Worm (Caenorhabditis elegans) whole organism, midembryonic: ENCODE results near the gene K04C2.2.

Experiments used
- T22C8.4 ChIP-seq: fragments of 200-800 bp; sonication (Bioruptor generic); IDR thresholded peaks from 2 replicates; pipeline ENCODE4 v1.3.6; 2022; ENCODE audit warnings: missing genetic modification characterization, missing compliant biosample characterization
- cog-1 ChIP-seq: sonication (generic microtip); optimal IDR thresholded peaks from 2 replicates; lab custom pipeline; 2016; ENCODE audit warnings: missing genetic modification characterization, missing compliant biosample characterization
- flt-1 ChIP-seq: fragments of 200-800 bp; sonication (Bioruptor generic); IDR thresholded peaks from 2 replicates; pipeline ENCODE4 v1.3.6; 2022; ENCODE audit warnings: missing genetic modification characterization, missing compliant biosample characterization
- klf-2 ChIP-seq: fragments of 200-800 bp; sonication (Bioruptor generic); conservative IDR thresholded peaks from 2 replicates; pipeline ENCODE4 v1.3.6; 2022; ENCODE audit warnings: missing genetic modification reagents, missing genetic modification characterization, missing compliant biosample characterization
- med-1 ChIP-seq: sonication (generic microtip); optimal IDR thresholded peaks from 2 replicates; lab custom pipeline; 2017; ENCODE audit warnings: missing genetic modification characterization, mild to moderate bottlenecking, missing compliant biosample characterization, antibody characterized with exemption, missing genetic modification reagents; ENCODE audit not compliant: insufficient read depth
- ref-1 ChIP-seq: fragments of 200-800 bp; sonication (Bioruptor generic); conservative IDR thresholded peaks from 2 replicates; pipeline ENCODE4 v1.3.6; 2022; ENCODE audit warnings: missing genetic modification reagents, missing genetic modification characterization, missing compliant biosample characterization
- tab-1 ChIP-seq: fragments of 200-800 bp; sonication (Bioruptor generic); IDR thresholded peaks from 2 replicates; pipeline ENCODE4 v1.3.6; 2022; ENCODE audit warnings: missing genetic modification characterization, missing compliant biosample characterization
- ztf-23 ChIP-seq: fragments of 200-800 bp; sonication (Bioruptor generic); IDR thresholded peaks from 2 replicates; pipeline ENCODE4 v1.3.6; 2022; ENCODE audit warnings: missing genetic modification reagents, missing genetic modification characterization, missing compliant biosample characterization
- ztf-29 ChIP-seq: fragments of 200-800 bp; sonication (Bioruptor generic); IDR thresholded peaks from 2 replicates; pipeline ENCODE4 v1.3.6; 2022; ENCODE audit warnings: missing genetic modification reagents, missing genetic modification characterization, missing compliant biosample characterization

Gene K04C2.2

DNA sequence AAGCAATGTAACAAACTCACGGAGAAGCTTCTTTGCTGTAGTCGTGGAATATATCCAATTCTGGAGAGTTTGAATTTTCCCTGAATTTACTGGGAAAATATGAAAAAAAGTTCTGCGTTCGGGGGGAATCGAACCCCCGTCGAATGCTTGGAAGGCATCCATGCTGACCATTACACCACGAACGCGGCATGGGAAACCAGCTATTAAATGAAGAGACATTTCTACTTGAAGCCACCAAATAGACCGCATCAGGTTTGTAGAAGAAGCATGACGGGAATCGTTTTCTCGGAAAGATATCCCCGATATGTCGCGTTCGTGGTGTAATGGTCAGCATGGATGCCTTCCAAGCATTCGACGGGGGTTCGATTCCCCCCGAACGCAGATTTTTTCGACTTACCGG lies 1.1 kb upstream of the K04C2.2 start:
- TF ChIP-seq flt-1 (GFP tag; lab: Robert Waterston, UW) (0 out of 2 replicates have a peak, but pooled peaks have one; percentile 39), ztf-29 (GFP tag; lab: Robert Waterston, UW) (no peak), ztf-23 (0 out of 2 replicates have a peak, but pooled peaks have one; percentile 65), klf-2 (GFP tag; lab: Robert Waterston, UW) (peak; percentile 64; the same call in 1 of the 2 replicates), T22C8.4 (GFP tag; lab: Robert Waterston, UW) (no peak), tab-1 (GFP tag; lab: Robert Waterston, UW) (peak; percentile 60; the same call in 1 of the 2 replicates), ref-1 (no peak), med-1 (GFP tag; lab: Kevin White, UChicago) (no peak), cog-1 (tag; lab: Kevin White, UChicago) (no peak)

DNA sequence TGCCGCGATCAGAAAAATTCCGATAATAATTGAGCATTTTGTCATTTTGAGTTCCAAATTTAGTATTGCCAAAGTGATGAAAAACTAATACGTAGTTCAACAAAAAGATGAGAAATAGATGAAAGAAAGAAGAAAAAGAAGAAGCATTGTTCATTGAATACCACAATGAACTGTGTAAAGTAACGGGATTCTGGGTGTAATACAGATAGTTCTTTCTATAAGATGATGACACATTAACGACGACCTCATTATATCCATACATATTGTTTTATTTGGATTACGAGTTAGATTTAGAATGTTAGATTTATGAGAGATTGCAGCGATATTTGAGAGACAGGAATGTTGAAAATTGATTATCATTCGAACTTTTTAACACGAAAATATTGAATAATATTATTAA lies 2.0 kb downstream of the K04C2.2 start, which contains the start of gene K04C2.5:
Gene K04C2.5 (minus strand): TSS at position 101 of the 400 bp plus-strand sequence.
- TF ChIP-seq ref-1 (no peak), tab-1 (GFP tag; lab: Robert Waterston, UW) (no peak), cog-1 (tag; lab: Kevin White, UChicago) (no peak), ztf-29 (GFP tag; lab: Robert Waterston, UW) (no peak), T22C8.4 (GFP tag; lab: Robert Waterston, UW) (no peak), klf-2 (GFP tag; lab: Robert Waterston, UW) (no peak), ztf-23 (no peak), flt-1 (GFP tag; lab: Robert Waterston, UW) (no peak)

- no peak for TF ChIP-seq klf-2 (GFP tag; lab: Robert Waterston, UW)
- no peak for TF ChIP-seq T22C8.4 (GFP tag; lab: Robert Waterston, UW)
- TF ChIP-seq flt-1 (GFP tag; lab: Robert Waterston, UW): no peak
- TF ChIP-seq med-1 (GFP tag; lab: Kevin White, UChicago): no peak
- no peak for TF ChIP-seq ztf-29 (GFP tag; lab: Robert Waterston, UW)
- no peak for TF ChIP-seq ztf-23
- no peak for TF ChIP-seq cog-1 (tag; lab: Kevin White, UChicago)
- TF ChIP-seq tab-1 (GFP tag; lab: Robert Waterston, UW): no peak
- TF ChIP-seq ref-1: no peak
Observed at ce11 chrIII:6895166-6895565, 5.6 kb downstream of the K04C2.2 start.

DNA sequence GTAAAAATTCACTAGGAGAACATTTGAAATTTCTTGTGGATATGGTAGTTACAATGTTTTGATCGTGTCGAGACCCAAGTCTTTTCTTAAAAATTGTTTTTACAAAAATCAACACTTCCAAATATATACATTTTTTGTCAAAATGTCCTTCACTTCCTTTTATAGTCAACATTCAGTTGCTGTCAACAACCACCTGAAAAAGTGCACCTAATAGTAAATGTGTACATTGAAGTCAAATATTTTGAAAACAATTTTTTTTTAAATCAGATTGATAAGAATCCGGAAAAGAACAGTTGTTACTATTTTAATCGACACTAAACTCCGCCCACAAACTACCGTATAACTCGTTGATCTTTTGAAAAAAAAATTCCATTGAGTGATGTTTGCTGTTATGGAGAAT lies 6.1 kb downstream of the K04C2.2 start:
- TF ChIP-seq ref-1: no peak
- no peak for TF ChIP-seq ztf-29 (GFP tag; lab: Robert Waterston, UW)
- TF ChIP-seq T22C8.4 (GFP tag; lab: Robert Waterston, UW): no peak
- TF ChIP-seq tab-1 (GFP tag; lab: Robert Waterston, UW): no peak
- no peak for TF ChIP-seq ztf-23
- TF ChIP-seq cog-1 (tag; lab: Kevin White, UChicago): no peak
- TF ChIP-seq med-1 (GFP tag; lab: Kevin White, UChicago): no peak
- no peak for TF ChIP-seq klf-2 (GFP tag; lab: Robert Waterston, UW)
- TF ChIP-seq flt-1 (GFP tag; lab: Robert Waterston, UW): no peak

ce11 chrIII:6897587-6898064 lies 8.1 kb downstream of the K04C2.2 start, which contains the start of gene T07E3.4:
T07E3.4 (plus strand) TSS chrIII:6898014.
- TF ChIP-seq ref-1 (no peak), klf-2 (GFP tag; lab: Robert Waterston, UW) (no peak), T22C8.4 (GFP tag; lab: Robert Waterston, UW) (no peak), med-1 (GFP tag; lab: Kevin White, UChicago) (no peak), tab-1 (GFP tag; lab: Robert Waterston, UW) (no peak), flt-1 (GFP tag; lab: Robert Waterston, UW) (no peak), cog-1 (tag; lab: Kevin White, UChicago) (no peak), ztf-23 (no peak), ztf-29 (GFP tag; lab: Robert Waterston, UW) (no peak)

ce11 chrIII:6898518-6898917 lies 8.9 kb downstream of the K04C2.2 start:
- TF ChIP-seq tab-1 (GFP tag; lab: Robert Waterston, UW) (no peak), flt-1 (GFP tag; lab: Robert Waterston, UW) (no peak), med-1 (GFP tag; lab: Kevin White, UChicago) (no peak), ztf-29 (GFP tag; lab: Robert Waterston, UW) (no peak), T22C8.4 (GFP tag; lab: Robert Waterston, UW) (no peak), ztf-23 (no peak), cog-1 (tag; lab: Kevin White, UChicago) (no peak), klf-2 (GFP tag; lab: Robert Waterston, UW) (no peak), ref-1 (no peak)

- TF ChIP-seq ztf-23: no peak
- TF ChIP-seq klf-2 (GFP tag; lab: Robert Waterston, UW): no peak
- TF ChIP-seq ztf-29 (GFP tag; lab: Robert Waterston, UW): no peak
Observed at ce11 chrIII:6900609-6901008, 11.0 kb downstream of the K04C2.2 start.

- TF ChIP-seq cog-1 (tag; lab: Kevin White, UChicago) (no peak), tab-1 (GFP tag; lab: Robert Waterston, UW) (no peak)
Observed at ce11 chrIII:6903056-6903977, 13.7 kb downstream of the K04C2.2 start, which contains the start of the genes brc-2 and T07E3.3. brc-2 (minus strand) TSS chrIII:6903106. T07E3.3 (plus strand) TSS chrIII:6903877.

ce11 chrIII:6904468-6904867 lies 14.9 kb downstream of the K04C2.2 start:
- TF ChIP-seq klf-2 (GFP tag; lab: Robert Waterston, UW) (no peak), med-1 (GFP tag; lab: Kevin White, UChicago) (no peak), ref-1 (no peak), cog-1 (tag; lab: Kevin White, UChicago) (no peak), tab-1 (GFP tag; lab: Robert Waterston, UW) (no peak), T22C8.4 (GFP tag; lab: Robert Waterston, UW) (no peak), ztf-29 (GFP tag; lab: Robert Waterston, UW) (no peak), ztf-23 (no peak), flt-1 (GFP tag; lab: Robert Waterston, UW) (no peak)
